Worm (Caenorhabditis elegans): ENCODE results near the gene T09A5.14.
A peak's percentile ranks its signal among the peaks of the same experiment; 100 is the strongest.

DNA sequence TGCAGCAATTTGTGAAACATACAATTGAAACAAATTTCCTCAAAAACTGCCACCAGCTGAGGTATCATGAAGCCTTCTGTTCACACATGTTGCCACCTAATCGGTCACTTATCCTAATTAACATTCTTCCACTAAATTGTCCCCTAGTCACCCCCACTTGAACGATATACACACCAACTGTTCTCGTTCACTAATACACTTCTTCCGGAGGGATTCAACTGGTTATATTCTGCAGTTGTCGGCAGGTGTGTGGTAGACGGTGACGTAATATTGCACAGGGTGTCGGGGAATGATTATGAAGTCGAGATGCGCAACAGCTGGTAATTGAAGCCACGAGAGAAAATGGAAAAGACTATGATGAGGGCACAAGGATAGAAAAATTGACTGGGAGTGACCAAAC lies 16.7 kb upstream of the T09A5.14 start:
- no peak for TF ChIP-seq lsy-2 (tag; optimal IDR thresholded peaks at IDR 0.05)
- no peak for TF ChIP-seq ztf-11 (tag; optimal IDR thresholded peaks at IDR 0.05)
- TF ChIP-seq mep-1 (tag; optimal IDR thresholded peaks at IDR 0.05), result no peak
- TF ChIP-seq pha-4 (tag; optimal IDR thresholded peaks at IDR 0.05), result no peak
- TF ChIP-seq drap-1 (GFP tag; optimal IDR thresholded peaks at IDR 0.05), result no peak
- no peak for TF ChIP-seq elt-1 (tag; optimal IDR thresholded peaks at IDR 0.05; ENCODE audit: borderline replicate concordance, insufficient read depth)
- peak; percentile 11 for TF ChIP-seq unc-62 (GFP tag; optimal IDR thresholded peaks at IDR 0.05)
- peak; percentile 98 for TF ChIP-seq lin-32 (GFP tag; optimal IDR thresholded peaks at IDR 0.05)
- TF ChIP-seq elt-3 (tag; optimal IDR thresholded peaks at IDR 0.05), result no peak
- no peak for TF ChIP-seq bed-3 (GFP tag; optimal IDR thresholded peaks at IDR 0.05)
- TF ChIP-seq nhr-237 (tag; optimal IDR thresholded peaks at IDR 0.05), result no peak
- TF ChIP-seq ces-1 (GFP tag; optimal IDR thresholded peaks at IDR 0.05), result peak; percentile 23
- no peak for TF ChIP-seq nhr-12 (tag; optimal IDR thresholded peaks at IDR 0.05)
